Worm (Caenorhabditis elegans): ENCODE results near the gene clh-6.

ce11 chrV:12074886-12075285, 11.7 kb upstream of the clh-6 start, which contains the start of gene R07B7.6:
- TF ChIP-seq pha-4 (tag; optimal IDR thresholded peaks at IDR 0.05): no peak
- TF ChIP-seq lsy-27 (tag; optimal IDR thresholded peaks at IDR 0.05; ENCODE audit: borderline replicate concordance, insufficient read depth): no peak
- TF ChIP-seq Y67H2A.10 (GFP tag; conservative IDR thresholded peaks at IDR 0.05): no peak
- no peak for TF ChIP-seq F33H1.4 (GFP tag; IDR thresholded peaks at IDR 0.05)

Measured in whole organism, young adult.